Fruit fly (Drosophila melanogaster) whole organism: Measurements from ENCODE around the gene Acox3.

Source experiments
- EcR ChIP-seq, 2 experiments: fragments of >200 bp; optimal IDR thresholded peaks; 2 replicates each; lab custom pipeline; 2017; ENCODE audit warnings: missing biosample characterization in 2 of 2, missing genetic modification characterization in 2 of 2, missing genetic modification reagents in 2 of 2
- pan ChIP-seq: fragments of >200 bp; optimal IDR thresholded peaks from 2 replicates; lab custom pipeline; 2017
- psq ChIP-seq: fragments of >200 bp; optimal IDR thresholded peaks from 2 replicates; lab custom pipeline; 2017

dm6 chr2L:6490783-6491249 is 42.6 kb upstream of the Acox3 start, which contains the start of the genes Phf5a and CG31638:
- TF ChIP-seq pan (lab: Kevin White, UChicago): no peak
- TF ChIP-seq EcR (GFP tag; optimal IDR thresholded peaks at IDR 0.05; lab: Kevin White, UChicago): no peak
- no peak for TF ChIP-seq psq (lab: Kevin White, UChicago)
